Worm (Caenorhabditis elegans) whole organism, late embryonic: ENCODE data around the gene mcm-10.

Experiments used
- ama-1 ChIP-seq: fragments of 150-350 bp; optimal IDR thresholded peaks from 2 replicates; lab custom pipeline; 2014
- ceh-45 ChIP-seq: fragments of 200-800 bp; sonication (Bioruptor generic); IDR thresholded peaks from 2 replicates; pipeline ENCODE4 v1.3.6; 2022; ENCODE audit warnings: missing genetic modification reagents, missing genetic modification characterization, missing compliant biosample characterization
- elt-2 ChIP-seq: sonication (generic microtip); optimal IDR thresholded peaks from 2 replicates; lab custom pipeline; 2016; ENCODE audit warnings: missing genetic modification reagents, missing genetic modification characterization, missing compliant biosample characterization
- ets-4 ChIP-seq: sonication (generic microtip); optimal IDR thresholded peaks from 2 replicates; lab custom pipeline; 2016; ENCODE audit warnings: missing genetic modification characterization, missing compliant biosample characterization
- hlh-15 ChIP-seq: sonication (generic microtip); optimal IDR thresholded peaks from 2 replicates; lab custom pipeline; 2016; ENCODE audit warnings: missing genetic modification characterization, missing compliant biosample characterization
- hlh-8 ChIP-seq: sonication (generic microtip); optimal IDR thresholded peaks from 2 replicates; lab custom pipeline; 2016; ENCODE audit warnings: missing genotype, missing genetic modification characterization, missing compliant biosample characterization
- nhr-11 ChIP-seq: fragments of 150-350 bp; optimal IDR thresholded peaks from 2 replicates; lab custom pipeline; 2014; ENCODE audit warnings: missing biosample characterization, missing genetic modification characterization
- npax-4 ChIP-seq: sonication (generic microtip); optimal IDR thresholded peaks from 2 replicates; lab custom pipeline; 2016; ENCODE audit warnings: missing genetic modification characterization, missing compliant biosample characterization
- pag-3 ChIP-seq: sonication (generic microtip); optimal IDR thresholded peaks from 2 replicates; lab custom pipeline; 2016; ENCODE audit warnings: missing compliant biosample characterization, missing genetic modification characterization, borderline replicate concordance
- pha-4 ChIP-seq: fragments of 150-350 bp; optimal IDR thresholded peaks from 2 replicates; lab custom pipeline; 2018; ENCODE audit warnings: missing biosample characterization, missing genetic modification reagents, missing genetic modification characterization
- pqm-1 ChIP-seq: sonication (generic microtip); optimal IDR thresholded peaks from 2 replicates; lab custom pipeline; 2016; ENCODE audit warnings: missing genetic modification characterization, missing compliant biosample characterization
- unc-86 ChIP-seq: sonication (generic microtip); optimal IDR thresholded peaks from 2 replicates; lab custom pipeline; 2016; ENCODE audit warnings: missing genetic modification characterization, missing compliant biosample characterization
- zip-5 ChIP-seq: sonication (generic microtip); optimal IDR thresholded peaks from 2 replicates; lab custom pipeline; 2016; ENCODE audit warnings: missing genetic modification characterization, missing compliant biosample characterization

- TF ChIP-seq pqm-1 (no peak), hlh-15 (tag; lab: Kevin White, UChicago) (no peak), nhr-11 (tag; lab: Kevin White, UChicago) (no peak), pha-4 (tag; lab: Kevin White, UChicago) (no peak), unc-86 (no peak), ets-4 (tag; lab: Kevin White, UChicago) (no peak), zip-5 (tag; lab: Kevin White, UChicago) (no peak), pag-3 (no peak), hlh-8 (no peak), ceh-45 (GFP tag; lab: Robert Waterston, UW) (no peak), elt-2 (no peak), npax-4 (tag; lab: Kevin White, UChicago) (no peak), ama-1 (lab: Kevin White, UChicago) (no peak)
These were observed 42.1 kb downstream of the mcm-10 start for ce11 chrIII:11359422-11359821.
